Worm (Caenorhabditis elegans): ENCODE results near the gene nhr-40.

- TF ChIP-seq klf-2 (GFP tag; conservative IDR thresholded peaks at IDR 0.05) = no peak
- no peak for TF ChIP-seq T22C8.4 (GFP tag; IDR thresholded peaks at IDR 0.05)
- no peak for TF ChIP-seq flt-1 (GFP tag; IDR thresholded peaks at IDR 0.05)
- no peak for TF ChIP-seq ztf-29 (GFP tag; IDR thresholded peaks at IDR 0.05)
- no peak for TF ChIP-seq ref-1 (GFP tag; conservative IDR thresholded peaks at IDR 0.05)
- TF ChIP-seq cog-1 (tag; optimal IDR thresholded peaks at IDR 0.05) = no peak
Observed at ce11 chrX:2585655-2586054, 8.1 kb upstream of the nhr-40 start, which contains the start of gene H01M10.2.

Data from whole organism, midembryonic.